Worm (Caenorhabditis elegans) whole organism, early embryonic: ENCODE data around the gene mdt-26.

Experiments used
- ama-1 ChIP-seq: fragments of 150-350 bp; optimal IDR thresholded peaks from 2 replicates; lab custom pipeline; 2014
- ets-7 ChIP-seq: sonication (generic microtip); optimal IDR thresholded peaks from 2 replicates; lab custom pipeline; 2016; ENCODE audit warnings: missing genotype, missing genetic modification characterization, missing compliant biosample characterization
- hnd-1 ChIP-seq: sonication (generic microtip); optimal IDR thresholded peaks from 2 replicates; lab custom pipeline; 2016; ENCODE audit warnings: missing genetic modification characterization, missing compliant biosample characterization
- scrt-1 ChIP-seq: fragments of 200-800 bp; sonication (Bioruptor generic); IDR thresholded peaks from 2 replicates; pipeline ENCODE4 v1.3.6; 2022; ENCODE audit warnings: missing genetic modification characterization, missing compliant biosample characterization

DNA sequence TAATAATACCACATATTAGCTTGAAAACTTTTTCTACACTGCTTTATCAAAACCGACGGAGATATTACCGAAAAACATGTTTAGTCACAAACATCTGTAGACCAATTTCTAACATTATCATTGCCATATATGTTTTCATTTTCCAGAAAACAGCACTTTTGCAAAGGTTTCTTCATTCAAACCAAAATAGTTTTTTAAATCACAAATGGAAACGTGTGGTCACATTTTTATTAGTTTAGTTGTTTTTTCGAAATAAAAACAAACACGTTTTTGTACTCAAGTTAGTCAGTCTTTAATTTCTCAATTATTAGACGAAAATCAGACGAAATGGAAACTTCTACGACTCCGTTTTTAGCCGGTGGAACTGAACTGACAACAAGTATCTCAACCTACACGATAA lies 22.9 kb upstream of the mdt-26 start, which contains the start of gene F59E12.3:
- TF ChIP-seq hnd-1, result no peak
- no peak for TF ChIP-seq ets-7 (tag; lab: Kevin White, UChicago)
- TF ChIP-seq scrt-1 (GFP tag; lab: Robert Waterston, UW), result no peak
- TF ChIP-seq ama-1 (lab: Kevin White, UChicago), result no peak
